Fruit fly (Drosophila melanogaster): ENCODE results near the gene RpS5a.

The RpS5a gene

DNA sequence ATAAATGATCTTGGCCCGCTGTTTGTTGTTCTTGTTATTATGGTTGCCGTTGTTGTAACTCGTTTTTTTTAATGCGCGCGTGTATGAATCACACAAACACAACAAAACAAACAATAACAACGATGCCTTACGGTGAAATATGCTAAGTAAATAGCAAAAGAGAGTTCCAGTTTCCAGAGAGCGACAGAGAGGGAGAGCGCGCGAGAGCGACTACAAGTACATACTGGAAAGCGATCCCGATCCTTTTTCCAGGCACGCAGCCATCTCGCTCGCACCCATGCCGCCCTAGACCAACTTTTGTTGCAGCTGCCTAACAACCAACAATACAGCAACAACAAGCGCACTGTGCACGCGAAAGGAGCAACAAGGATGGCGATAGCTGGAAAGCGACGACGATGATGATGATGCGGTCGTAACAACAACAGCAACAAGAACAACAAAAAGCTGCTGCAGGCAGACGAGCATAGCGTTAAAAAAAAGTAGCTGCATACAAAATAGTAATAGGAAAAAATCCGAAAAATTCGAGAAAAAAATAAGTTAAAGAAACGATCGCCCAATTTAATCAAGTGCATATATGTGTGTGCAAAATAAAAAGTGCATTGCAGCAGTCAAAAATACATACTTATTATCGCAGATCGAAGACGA lies 12.5 kb upstream of the RpS5a start:
- TF ChIP-seq CG15514 (GFP tag; optimal IDR thresholded peaks at IDR 0.05) (no peak), ap (GFP tag; IDR thresholded peaks at IDR 0.05) (no peak), Gsc (GFP tag; IDR thresholded peaks at IDR 0.05) (no peak), fu2 (GFP tag; optimal IDR thresholded peaks at IDR 0.05) (no peak), nerfin-2 (GFP tag; IDR thresholded peaks at IDR 0.05; ENCODE audit: partially characterized antibody) (no peak), da (GFP tag; optimal IDR thresholded peaks at IDR 0.05) (peak; percentile 25), nerfin-1 (tag; optimal IDR thresholded peaks at IDR 0.05) (no peak), cato (GFP tag; optimal IDR thresholded peaks at IDR 0.05; ENCODE audit: borderline replicate concordance) (no peak), Hr51 (GFP tag; optimal IDR thresholded peaks at IDR 0.05) (no peak), CG9437 (GFP tag; optimal IDR thresholded peaks at IDR 0.05) (no peak), CG32772 (GFP tag; IDR thresholded peaks at IDR 0.05) (no peak), ac (GFP tag; optimal IDR thresholded peaks at IDR 0.05) (peak; percentile 55), TFAM (GFP tag; optimal IDR thresholded peaks at IDR 0.05) (no peak), dpn (GFP tag; optimal IDR thresholded peaks at IDR 0.05) (no peak), ci (GFP tag; IDR thresholded peaks at IDR 0.05) (peak; percentile 18; the same call in 1 of the 3 replicates), Hand (GFP tag; optimal IDR thresholded peaks at IDR 0.05) (no peak), hbn (GFP tag; IDR thresholded peaks at IDR 0.05; ENCODE audit: partially characterized antibody) (0 out of 2 replicates have a peak, but pooled peaks have one; percentile 20), CG4360 (GFP tag; IDR thresholded peaks at IDR 0.05) (peak; percentile 98), Elba2 (GFP tag; optimal IDR thresholded peaks at IDR 0.05) (no peak), Eip74EF (GFP tag; optimal IDR thresholded peaks at IDR 0.05) (no peak), luna (GFP tag; optimal IDR thresholded peaks at IDR 0.05) (no peak), CG14965 (GFP tag; optimal IDR thresholded peaks at IDR 0.05; ENCODE audit: borderline replicate concordance) (no peak), CG11560 (tag; IDR thresholded peaks at IDR 0.05) (no peak), Stat92E (GFP tag; optimal IDR thresholded peaks at IDR 0.05) (no peak), CG3838 (GFP tag; optimal IDR thresholded peaks at IDR 0.05) (peak; percentile 2), kni (GFP tag; optimal IDR thresholded peaks at IDR 0.05) (peak; percentile 14), Adf1 (GFP tag; IDR thresholded peaks at IDR 0.05) (no peak), crp (GFP tag; optimal IDR thresholded peaks at IDR 0.05) (no peak), amos (GFP tag; IDR thresholded peaks at IDR 0.05; ENCODE audit: partially characterized antibody) (no peak), CG12219 (GFP tag; optimal IDR thresholded peaks at IDR 0.05) (no peak), CG6854 (GFP tag; optimal IDR thresholded peaks at IDR 0.05) (no peak), CG2199 (GFP tag; IDR thresholded peaks at IDR 0.05) (0 out of 3 replicates have a peak, but pooled peaks have one; percentile 73), chm (GFP tag; IDR thresholded peaks at IDR 0.05) (peak; percentile 18; the same call in 1 of the 2 replicates), Drgx (GFP tag; IDR thresholded peaks at IDR 0.05) (no peak), CG8924 (tag; optimal IDR thresholded peaks at IDR 0.05) (peak; percentile 72), Trl (optimal IDR thresholded peaks at IDR 0.05) (peak; percentile 56 to 79), Trl (GFP tag; optimal IDR thresholded peaks at IDR 0.05) (no peak), Kr (GFP tag; optimal IDR thresholded peaks at IDR 0.05) (no peak), gsb (GFP tag; IDR thresholded peaks at IDR 0.05) (no peak), CG10321 (GFP tag; IDR thresholded peaks at IDR 0.05) (0 out of 2 replicates have a peak, but pooled peaks have one; percentile 36), CG15479 (GFP tag; optimal IDR thresholded peaks at IDR 0.05) (peak; percentile 60), CG3407 (GFP tag; optimal IDR thresholded peaks at IDR 0.05) (no peak), CG1832 (GFP tag; optimal IDR thresholded peaks at IDR 0.05) (peak; percentile 78), CG9727 (GFP tag; optimal IDR thresholded peaks at IDR 0.05) (no peak), CG3847 (GFP tag; IDR thresholded peaks at IDR 0.05) (no peak), CG2116 (GFP tag; optimal IDR thresholded peaks at IDR 0.05) (no peak), CG11093 (GFP tag; IDR thresholded peaks at IDR 0.05) (no peak), pan (optimal IDR thresholded peaks at IDR 0.05) (no peak), pan (GFP tag; optimal IDR thresholded peaks at IDR 0.05 in 1 of 2, IDR thresholded peaks at IDR 0.05 in 1 of 2) (peak in 1 of 2 experiments; percentile 24)

Data from whole organism, embryonic.